Fruit fly (Drosophila melanogaster) whole organism, embryonic: ENCODE results near the gene CG14100.

Experiments
- Bteb2 ChIP-seq: fragments of 200-800 bp; sonication (Bioruptor generic); optimal IDR thresholded peaks from 2 replicates; lab custom pipeline; 2016; ENCODE audit warnings: missing biosample characterization, missing genetic modification characterization
- C15 ChIP-seq: fragments of 200-800 bp; sonication (Bioruptor generic); IDR thresholded peaks from 3 replicates; pipeline ENCODE4 v1.3.6; 2022; ENCODE audit warnings: missing biosample characterization, missing genetic modification characterization
- CG10274 ChIP-seq: fragments of 200-800 bp; sonication (Bioruptor generic); optimal IDR thresholded peaks from 3 replicates; lab custom pipeline; 2017; ENCODE audit warnings: missing biosample characterization, mild to moderate bottlenecking, missing genetic modification characterization
- CG12299 ChIP-seq: fragments of 200-800 bp; sonication (Bioruptor generic); optimal IDR thresholded peaks from 2 replicates; lab custom pipeline; 2018; ENCODE audit warnings: missing biosample characterization, mild to moderate bottlenecking, missing genetic modification characterization
- CG14014 ChIP-seq: fragments of 200-800 bp; sonication (Bioruptor generic); IDR thresholded peaks from 2 replicates; pipeline ENCODE4 v1.3.6; 2022; ENCODE audit warnings: missing biosample characterization, missing genetic modification characterization
- CG14667 ChIP-seq: fragments of 200-800 bp; sonication (Bioruptor generic); IDR thresholded peaks from 2 replicates; pipeline ENCODE4 v1.3.6; 2022; ENCODE audit warnings: missing biosample characterization, missing genetic modification characterization
- CG16863 ChIP-seq: fragments of 200-800 bp; sonication (Bioruptor generic); optimal IDR thresholded peaks from 3 replicates; lab custom pipeline; 2016; ENCODE audit warnings: missing biosample characterization, missing genetic modification characterization
- CG17186 ChIP-seq: fragments of 200-800 bp; sonication (Bioruptor generic); optimal IDR thresholded peaks from 3 replicates; lab custom pipeline; 2017; ENCODE audit warnings: missing biosample characterization, missing genetic modification reagents, missing genetic modification characterization
- CG2120 ChIP-seq: fragments of 200-800 bp; sonication (Bioruptor generic); optimal IDR thresholded peaks from 3 replicates; lab custom pipeline; 2016; ENCODE audit warnings: missing biosample characterization, missing genetic modification characterization
- CG2712 ChIP-seq: fragments of 200-800 bp; optimal IDR thresholded peaks from 3 replicates; lab custom pipeline; 2019; ENCODE audit warnings: missing biosample characterization, mild to moderate bottlenecking, missing genetic modification characterization, moderate library complexity
- CG31365 ChIP-seq: fragments of 200-800 bp; sonication (Bioruptor generic); optimal IDR thresholded peaks from 2 replicates; lab custom pipeline; 2018; ENCODE audit warnings: missing biosample characterization, mild to moderate bottlenecking, missing genetic modification characterization
- CG31388 ChIP-seq: fragments of 200-800 bp; sonication (Bioruptor generic); optimal IDR thresholded peaks from 2 replicates; lab custom pipeline; 2016; ENCODE audit warnings: missing biosample characterization, missing genetic modification characterization
- CG32772 ChIP-seq: fragments of 200-800 bp; sonication (Bioruptor generic); IDR thresholded peaks from 2 replicates; pipeline ENCODE4 v1.3.6; 2022; ENCODE audit warnings: missing biosample characterization, missing genetic modification characterization
- CG6654 ChIP-seq: fragments of 200-800 bp; sonication (Bioruptor generic); optimal IDR thresholded peaks from 2 replicates; lab custom pipeline; 2017; ENCODE audit warnings: missing biosample characterization, mild to moderate bottlenecking, missing genetic modification characterization
- CTCF ChIP-seq: fragments of 200-800 bp; sonication (Bioruptor generic); optimal IDR thresholded peaks from 2 replicates; lab custom pipeline; 2017; ENCODE audit warnings: missing biosample characterization, mild to moderate bottlenecking, missing genetic modification characterization, moderate library complexity
- CrebB ChIP-seq: fragments of 200-800 bp; sonication (Bioruptor generic); optimal IDR thresholded peaks from 3 replicates; lab custom pipeline; 2018; ENCODE audit warnings: missing biosample characterization, mild to moderate bottlenecking, missing genetic modification characterization
- Dek ChIP-seq: fragments of 200-800 bp; sonication (Bioruptor generic); optimal IDR thresholded peaks from 3 replicates; lab custom pipeline; 2019; ENCODE audit warnings: missing biosample characterization, mild to moderate bottlenecking, missing genetic modification characterization, moderate library complexity
- Doc3 ChIP-seq: fragments of 200-800 bp; sonication (Bioruptor generic); IDR thresholded peaks from 3 replicates; pipeline ENCODE4 v1.3.6; 2022; ENCODE audit warnings: missing biosample characterization, missing genetic modification characterization; ENCODE audit not compliant: partially characterized antibody
- Dref ChIP-seq: fragments of 200-800 bp; sonication (Bioruptor generic); IDR thresholded peaks from 2 replicates; pipeline ENCODE4 v1.3.6; 2022; ENCODE audit warnings: missing biosample characterization, missing genetic modification characterization
- Ets65A ChIP-seq: fragments of 200-800 bp; sonication (Bioruptor generic); peaks from one replicate; lab custom pipeline; 2016; ENCODE audit warnings: missing biosample characterization, missing genetic modification characterization
- Fer2 ChIP-seq: fragments of 200-800 bp; sonication (Bioruptor generic); optimal IDR thresholded peaks from 2 replicates; lab custom pipeline; 2018; ENCODE audit warnings: missing biosample characterization, mild to moderate bottlenecking, missing genetic modification characterization, moderate library complexity
- HHEX ChIP-seq: fragments of 200-800 bp; sonication (Bioruptor generic); optimal IDR thresholded peaks from 3 replicates; lab custom pipeline; 2017; ENCODE audit warnings: missing biosample characterization, mild to moderate bottlenecking, missing genetic modification characterization, missing genetic modification reagents
- HLH3B ChIP-seq: fragments of 200-800 bp; sonication (Bioruptor generic); IDR thresholded peaks from 2 replicates; pipeline ENCODE4 v1.3.6; 2022; ENCODE audit warnings: missing biosample characterization, missing genetic modification characterization
- Hey ChIP-seq: fragments of 200-800 bp; sonication (Bioruptor generic); optimal IDR thresholded peaks from 3 replicates; lab custom pipeline; 2018; ENCODE audit warnings: missing biosample characterization, mild to moderate bottlenecking, missing genetic modification characterization
- Lhr ChIP-seq: fragments of 200-800 bp; sonication (Bioruptor generic); optimal IDR thresholded peaks from 3 replicates; lab custom pipeline; 2017; ENCODE audit warnings: mild to moderate bottlenecking, missing biosample characterization, missing genetic modification reagents, missing genetic modification characterization
- MTF-1 ChIP-seq: fragments of 200-800 bp; sonication (Bioruptor generic); optimal IDR thresholded peaks from 2 replicates; lab custom pipeline; 2018; ENCODE audit warnings: missing biosample characterization, mild to moderate bottlenecking, missing genetic modification characterization, borderline replicate concordance
- Max ChIP-seq: fragments of 200-800 bp; sonication (Bioruptor generic); optimal IDR thresholded peaks from 2 replicates; lab custom pipeline; 2016; ENCODE audit warnings: missing biosample characterization, mild to moderate bottlenecking, missing genetic modification characterization
- NC2β ChIP-seq: fragments of 200-800 bp; sonication (Bioruptor generic); optimal IDR thresholded peaks from 2 replicates; lab custom pipeline; 2016; ENCODE audit warnings: missing biosample characterization, missing genetic modification characterization
- Ptx1 ChIP-seq: fragments of 200-800 bp; sonication (Bioruptor generic); IDR thresholded peaks from 2 replicates; pipeline ENCODE4 v1.3.6; 2022; ENCODE audit warnings: missing biosample characterization, missing genetic modification characterization
- amos ChIP-seq: fragments of 200-800 bp; sonication (Bioruptor generic); IDR thresholded peaks from 2 replicates; pipeline ENCODE4 v1.3.6; 2022; ENCODE audit warnings: missing biosample characterization, missing genetic modification characterization; ENCODE audit not compliant: partially characterized antibody
- ato ChIP-seq: fragments of 200-800 bp; sonication (Bioruptor generic); IDR thresholded peaks from 2 replicates; pipeline ENCODE4 v1.3.6; 2022; ENCODE audit warnings: missing biosample characterization, missing genetic modification characterization; ENCODE audit not compliant: partially characterized antibody
- croc ChIP-seq: fragments of 200-800 bp; sonication (Bioruptor generic); conservative IDR thresholded peaks from 3 replicates; pipeline ENCODE4 v1.3.6; 2022; ENCODE audit warnings: missing biosample characterization, missing genetic modification characterization
- cwo ChIP-seq: fragments of 200-800 bp; sonication (Bioruptor generic); optimal IDR thresholded peaks from 3 replicates; lab custom pipeline; 2017; ENCODE audit warnings: missing biosample characterization, missing genetic modification characterization, mild to moderate bottlenecking, moderate library complexity, missing genetic modification reagents
- dati ChIP-seq: fragments of 200-800 bp; sonication (Bioruptor generic); IDR thresholded peaks from 2 replicates; pipeline ENCODE4 v1.3.6; 2022; ENCODE audit warnings: missing biosample characterization, missing genetic modification characterization
- ewg ChIP-seq: fragments of 200-800 bp; sonication (Bioruptor generic); optimal IDR thresholded peaks from 3 replicates; lab custom pipeline; 2017; ENCODE audit warnings: mild to moderate bottlenecking, missing biosample characterization, missing genetic modification reagents, missing genetic modification characterization
- luna ChIP-seq: fragments of 200-800 bp; sonication (Bioruptor generic); optimal IDR thresholded peaks from 2 replicates; lab custom pipeline; 2016; ENCODE audit warnings: missing biosample characterization, missing genetic modification characterization
- nau ChIP-seq: fragments of 200-800 bp; sonication (Bioruptor generic); optimal IDR thresholded peaks from 3 replicates; lab custom pipeline; 2017; ENCODE audit warnings: missing biosample characterization, mild to moderate bottlenecking, missing genetic modification characterization, missing genetic modification reagents
- nerfin-1 ChIP-seq: fragments of 200-800 bp; sonication (Bioruptor generic); optimal IDR thresholded peaks from 3 replicates; lab custom pipeline; 2019; ENCODE audit warnings: missing biosample characterization, mild to moderate bottlenecking, missing genetic modification characterization, moderate library complexity
- nmo ChIP-seq: fragments of 200-800 bp; sonication (Bioruptor generic); optimal IDR thresholded peaks from 2 replicates; lab custom pipeline; 2018; ENCODE audit warnings: missing biosample characterization, mild to moderate bottlenecking, missing genetic modification characterization, moderate library complexity
- otp ChIP-seq: fragments of 200-800 bp; sonication (Bioruptor generic); IDR thresholded peaks from 3 replicates; pipeline ENCODE4, ENCODE4 v1.3.6; 2022; ENCODE audit warnings: missing biosample characterization, missing genetic modification characterization
- pnt ChIP-seq: fragments of 200-800 bp; sonication (Bioruptor generic); optimal IDR thresholded peaks from 3 replicates; lab custom pipeline; 2016; ENCODE audit warnings: missing biosample characterization, missing genetic modification characterization
- pum ChIP-seq: fragments of 200-800 bp; sonication (Bioruptor generic); optimal IDR thresholded peaks from 2 replicates; lab custom pipeline; 2016; ENCODE audit warnings: missing biosample characterization, missing genetic modification characterization
- ro ChIP-seq: fragments of 200-800 bp; sonication (Bioruptor generic); IDR thresholded peaks from 2 replicates; pipeline ENCODE4 v1.3.6; 2022; ENCODE audit warnings: missing biosample characterization, missing genetic modification characterization
- scrt ChIP-seq: fragments of 200-800 bp; sonication (Bioruptor generic); optimal IDR thresholded peaks from 2 replicates; lab custom pipeline; 2018; ENCODE audit warnings: missing biosample characterization, mild to moderate bottlenecking, missing genetic modification characterization, moderate library complexity
- shn ChIP-seq: fragments of 200-800 bp; sonication (Bioruptor generic); optimal IDR thresholded peaks from 3 replicates; lab custom pipeline; 2016; ENCODE audit warnings: missing biosample characterization, missing genetic modification characterization
- stc ChIP-seq: fragments of 200-800 bp; sonication (Bioruptor generic); IDR thresholded peaks from 2 replicates; pipeline ENCODE4 v1.3.6; 2022; ENCODE audit warnings: missing biosample characterization, missing genetic modification characterization
- trh ChIP-seq: fragments of 200-800 bp; sonication (Bioruptor generic); optimal IDR thresholded peaks from 2 replicates; lab custom pipeline; 2016; ENCODE audit warnings: missing biosample characterization, missing genetic modification characterization
- twi ChIP-seq: fragments of 200-800 bp; optimal IDR thresholded peaks from 2 replicates; lab custom pipeline; 2019; ENCODE audit warnings: missing biosample characterization, mild to moderate bottlenecking, missing genetic modification characterization, moderate library complexity
- vnd ChIP-seq: fragments of 200-800 bp; sonication (Bioruptor generic); IDR thresholded peaks from 3 replicates; pipeline ENCODE4 v1.3.6; 2022; ENCODE audit warnings: missing biosample characterization, missing genetic modification characterization; ENCODE audit not compliant: partially characterized antibody
- zfh1 ChIP-seq: fragments of 200-800 bp; sonication (Bioruptor generic); IDR thresholded peaks from 3 replicates; pipeline ENCODE4 v1.3.6; 2022; ENCODE audit warnings: missing biosample characterization, missing genetic modification characterization

CG14100 gene

dm6 chr3L:19632766-19633632 is 42.7 kb upstream of the CG14100 start (continued):
- TF ChIP-seq CG6654 (no peak), Dref (no peak), Max (GFP tag; lab: Kevin White, UChicago) (peak; percentile 32), shn (GFP tag; lab: Kevin White, UChicago) (no peak), Bteb2 (peak; percentile 18), Hey (tag; lab: Kevin White, UChicago) (no peak), otp (GFP tag; lab: Robert Waterston, UW) (peak; percentile 24; the same call in 1 of the 3 replicates), CG32772 (peak; percentile 34; the same call in 1 of the 2 replicates), vnd (GFP tag; lab: Robert Waterston, UW) (no peak), CG17186 (GFP tag; lab: Kevin White, UChicago) (no peak), Doc3 (GFP tag; lab: Robert Waterston, UW) (no peak), CrebB (peak; percentile 22), CG31365 (tag; lab: Kevin White, UChicago) (no peak), scrt (GFP tag; lab: Kevin White, UChicago) (peak; percentile 36), amos (GFP tag; lab: Robert Waterston, UW) (no peak; the same call in 1 of the 2 replicates), luna (GFP tag; lab: Kevin White, UChicago) (no peak), CTCF (no peak), Dek (peak; percentile 41), cwo (GFP tag; lab: Kevin White, UChicago) (peak; percentile 85), NC2β (GFP tag; lab: Kevin White, UChicago) (peak; percentile 9), pnt (no peak), trh (no peak), dati (GFP tag; lab: Robert Waterston, UW) (no peak), MTF-1 (GFP tag; lab: Kevin White, UChicago) (no peak), CG14014 (GFP tag; lab: Robert Waterston, UW) (peak; percentile 75), nmo (peak; percentile 28), ewg (GFP tag; lab: Kevin White, UChicago) (no peak), CG14667 (GFP tag; lab: Robert Waterston, UW) (peak; percentile 57), pum (GFP tag; lab: Kevin White, UChicago) (no peak), ro (no peak), Lhr (GFP tag; lab: Kevin White, UChicago) (no peak), croc (GFP tag; lab: Robert Waterston, UW) (no peak), stc (GFP tag; lab: Robert Waterston, UW) (no peak), ato (GFP tag; lab: Robert Waterston, UW) (no peak), CG2712 (tag; lab: Kevin White, UChicago) (peak; percentile 51), CG2120 (peak; percentile 89), HHEX (GFP tag; lab: Kevin White, UChicago) (peak; percentile 33), Fer2 (tag; lab: Kevin White, UChicago) (peak; percentile 12), nerfin-1 (no peak), Ets65A (GFP tag; lab: Kevin White, UChicago) (no peak), nau (GFP tag; lab: Kevin White, UChicago) (no peak), HLH3B (GFP tag; lab: Robert Waterston, UW) (peak; percentile 69), zfh1 (GFP tag; lab: Robert Waterston, UW) (peak; percentile 21; the same call in 1 of the 3 replicates), CG12299 (tag; lab: Kevin White, UChicago) (peak; percentile 26), twi (tag; lab: Kevin White, UChicago) (no peak), CG16863 (GFP tag; lab: Kevin White, UChicago) (peak; percentile 10), Ptx1 (GFP tag; lab: Robert Waterston, UW) (peak; percentile 66), CG31388 (GFP tag; lab: Kevin White, UChicago) (no peak), C15 (GFP tag; lab: Robert Waterston, UW) (no peak), CG10274 (GFP tag; lab: Kevin White, UChicago) (peak; percentile 19)
